Worm (Caenorhabditis elegans) whole organism, early embryonic: Measurements from ENCODE around the gene F41E7.9.

ENCODE experiments used
- B0310.2 ChIP-seq: sonication (generic microtip); optimal IDR thresholded peaks from 2 replicates; lab custom pipeline; 2016; ENCODE audit warnings: mild to moderate bottlenecking, missing genetic modification characterization, missing compliant biosample characterization
- ceh-36 ChIP-seq: sonication (generic microtip); optimal IDR thresholded peaks from 2 replicates; lab custom pipeline; 2016; ENCODE audit warnings: missing genetic modification characterization, inconsistent platforms, missing compliant biosample characterization
- pes-1 ChIP-seq: fragments of 200-800 bp; sonication (Bioruptor generic); IDR thresholded peaks from 2 replicates; pipeline ENCODE4 v1.3.6; 2022; ENCODE audit warnings: missing genetic modification reagents, missing genetic modification characterization, missing compliant biosample characterization
- tra-4 ChIP-seq: sonication (generic microtip); optimal IDR thresholded peaks from 2 replicates; lab custom pipeline; 2017; ENCODE audit warnings: missing genetic modification characterization, missing compliant biosample characterization

- no peak for TF ChIP-seq tra-4
- TF ChIP-seq B0310.2, result no peak
- TF ChIP-seq ceh-36 (tag; lab: Kevin White, UChicago), result no peak
- TF ChIP-seq pes-1 (GFP tag; lab: Robert Waterston, UW), result no peak
These were observed 5.4 kb downstream of the F41E7.9 start, which contains the start of gene F41E7.6 for ce11 chrX:10310366-10310765.
